Fruit fly (Drosophila melanogaster) whole organism, embryonic: ENCODE measurements around the gene CG15023.

Experiments used
- Awh ChIP-seq: fragments of 200-800 bp; sonication (Bioruptor generic); IDR thresholded peaks from 2 replicates; pipeline ENCODE4, ENCODE4 v1.3.6; 2022; ENCODE audit warnings: missing biosample characterization, missing genetic modification characterization
- CG10147 ChIP-seq: fragments of 200-800 bp; sonication (Bioruptor generic); optimal IDR thresholded peaks from 2 replicates; lab custom pipeline; 2019; ENCODE audit warnings: missing biosample characterization, mild to moderate bottlenecking, missing genetic modification characterization, moderate library complexity
- CG1024 ChIP-seq: fragments of 200-800 bp; sonication (Bioruptor generic); IDR thresholded peaks from 2 replicates; pipeline ENCODE4 v1.3.6; 2022; ENCODE audit warnings: missing biosample characterization, missing genetic modification characterization
- CG12942 ChIP-seq: fragments of 200-800 bp; sonication (Bioruptor generic); optimal IDR thresholded peaks from 3 replicates; lab custom pipeline; 2016; ENCODE audit warnings: missing biosample characterization, missing genetic modification characterization
- CG1602 ChIP-seq: fragments of 200-800 bp; sonication (Bioruptor generic); optimal IDR thresholded peaks from 3 replicates; lab custom pipeline; 2016; ENCODE audit warnings: missing biosample characterization, missing genetic modification characterization
- CG16813 ChIP-seq: fragments of 200-800 bp; sonication (Bioruptor generic); IDR thresholded peaks from 3 replicates; pipeline ENCODE4 v1.3.6; 2022; ENCODE audit warnings: missing biosample characterization, missing genetic modification characterization; ENCODE audit not compliant: partially characterized antibody
- CG17385 ChIP-seq: fragments of 200-800 bp; sonication (Bioruptor generic); optimal IDR thresholded peaks from 3 replicates; lab custom pipeline; 2018; ENCODE audit warnings: missing biosample characterization, mild to moderate bottlenecking, missing genetic modification characterization
- CG17912 ChIP-seq: fragments of 200-800 bp; sonication (Bioruptor generic); optimal IDR thresholded peaks from 2 replicates; lab custom pipeline; 2018; ENCODE audit warnings: missing biosample characterization, mild to moderate bottlenecking, missing genetic modification characterization
- CG1832 ChIP-seq: fragments of 200-800 bp; sonication (Bioruptor generic); optimal IDR thresholded peaks from 2 replicates; lab custom pipeline; 2017; ENCODE audit warnings: missing biosample characterization, mild to moderate bottlenecking, missing genetic modification characterization, inconsistent platforms
- CG2116 ChIP-seq: fragments of 200-800 bp; sonication (Bioruptor generic); optimal IDR thresholded peaks from 3 replicates; lab custom pipeline; 2018; ENCODE audit warnings: missing biosample characterization, mild to moderate bottlenecking, missing genetic modification characterization
- CG30020 ChIP-seq: fragments of 200-800 bp; optimal IDR thresholded peaks from 2 replicates; lab custom pipeline; 2019; ENCODE audit warnings: missing biosample characterization, mild to moderate bottlenecking, missing genetic modification characterization, moderate library complexity
- CG30431 ChIP-seq: fragments of 200-800 bp; sonication (Bioruptor generic); optimal IDR thresholded peaks from 2 replicates; lab custom pipeline; 2017; ENCODE audit warnings: missing biosample characterization, missing genetic modification characterization
- CG3847 ChIP-seq: fragments of 200-800 bp; sonication (Bioruptor generic); IDR thresholded peaks from 2 replicates; pipeline ENCODE4 v1.3.6; 2022; ENCODE audit warnings: missing biosample characterization, missing genetic modification characterization
- CG4730 ChIP-seq: fragments of 200-800 bp; sonication (Bioruptor generic); IDR thresholded peaks from 2 replicates; pipeline ENCODE4 v1.3.6; 2022; ENCODE audit warnings: missing biosample characterization, missing genetic modification characterization
- CG6689 ChIP-seq: fragments of 200-800 bp; sonication (Bioruptor generic); IDR thresholded peaks from 2 replicates; pipeline ENCODE4 v1.3.6; 2022; ENCODE audit warnings: missing biosample characterization, missing genetic modification characterization
- CG7987 ChIP-seq: fragments of 200-800 bp; sonication (Bioruptor generic); optimal IDR thresholded peaks from 2 replicates; lab custom pipeline; 2018; ENCODE audit warnings: missing biosample characterization, mild to moderate bottlenecking, missing genetic modification characterization, moderate library complexity
- CG9817 ChIP-seq: fragments of 200-800 bp; sonication (Bioruptor generic); optimal IDR thresholded peaks from 2 replicates; lab custom pipeline; 2018; ENCODE audit warnings: missing biosample characterization, mild to moderate bottlenecking, missing genetic modification characterization, moderate library complexity
- CkIIα-i1 ChIP-seq: fragments of 200-800 bp; sonication (Bioruptor generic); IDR thresholded peaks from 2 replicates; pipeline ENCODE4 v1.3.6; 2022; ENCODE audit warnings: missing biosample characterization, missing genetic modification characterization
- D19B ChIP-seq: fragments of 200-800 bp; sonication (Bioruptor generic); optimal IDR thresholded peaks from 2 replicates; lab custom pipeline; 2017; ENCODE audit warnings: missing biosample characterization, mild to moderate bottlenecking, missing genetic modification characterization
- Doc3 ChIP-seq: fragments of 200-800 bp; sonication (Bioruptor generic); IDR thresholded peaks from 3 replicates; pipeline ENCODE4 v1.3.6; 2022; ENCODE audit warnings: missing biosample characterization, missing genetic modification characterization; ENCODE audit not compliant: partially characterized antibody
- Fer2 ChIP-seq: fragments of 200-800 bp; sonication (Bioruptor generic); optimal IDR thresholded peaks from 2 replicates; lab custom pipeline; 2018; ENCODE audit warnings: missing biosample characterization, mild to moderate bottlenecking, missing genetic modification characterization, moderate library complexity
- Jarid2 ChIP-seq: fragments of 200-800 bp; sonication (Bioruptor generic); optimal IDR thresholded peaks from 3 replicates; lab custom pipeline; 2017; ENCODE audit warnings: mild to moderate bottlenecking, missing biosample characterization, missing genetic modification reagents, missing genetic modification characterization
- Med ChIP-seq: fragments of 200-800 bp; sonication (Bioruptor generic); peaks from one replicate; lab custom pipeline; 2016; ENCODE audit warnings: missing biosample characterization, missing genetic modification characterization, mild to moderate bottlenecking, inconsistent platforms, moderate library complexity
- NfI ChIP-seq: fragments of 200-800 bp; sonication (Bioruptor generic); optimal IDR thresholded peaks from 3 replicates; lab custom pipeline; 2018; ENCODE audit warnings: missing biosample characterization, mild to moderate bottlenecking, missing genetic modification characterization, moderate library complexity
- Oaz ChIP-seq: fragments of 200-800 bp; sonication (Bioruptor generic); IDR thresholded peaks from 2 replicates; pipeline ENCODE4 v1.3.6; 2022; ENCODE audit warnings: missing biosample characterization, missing genetic modification characterization
- Opbp ChIP-seq: fragments of 200-800 bp; sonication (Bioruptor generic); IDR thresholded peaks from 3 replicates; pipeline ENCODE4 v1.3.6; 2022; ENCODE audit warnings: missing biosample characterization, missing genetic modification characterization; ENCODE audit not compliant: partially characterized antibody
- Poxn ChIP-seq: fragments of 200-800 bp; sonication (Bioruptor generic); IDR thresholded peaks from 2 replicates; pipeline ENCODE4 v1.3.6; 2022; ENCODE audit warnings: missing biosample characterization, missing genetic modification characterization
- Sry-δ ChIP-seq: fragments of 200-800 bp; sonication (Bioruptor generic); optimal IDR thresholded peaks from 2 replicates; lab custom pipeline; 2016; ENCODE audit warnings: missing biosample characterization, missing genetic modification characterization
- Ssrp ChIP-seq: fragments of 200-800 bp; sonication (Bioruptor generic); optimal IDR thresholded peaks from 2 replicates; lab custom pipeline; 2018; ENCODE audit warnings: missing biosample characterization, mild to moderate bottlenecking, missing genetic modification characterization, moderate library complexity
- YL-1 ChIP-seq: fragments of 200-800 bp; sonication (Bioruptor generic); optimal IDR thresholded peaks from 3 replicates; lab custom pipeline; 2017; ENCODE audit warnings: missing biosample characterization, mild to moderate bottlenecking, missing genetic modification characterization
- ara ChIP-seq: fragments of 200-800 bp; sonication (Bioruptor generic); IDR thresholded peaks from 2 replicates; pipeline ENCODE4 v1.3.6; 2022; ENCODE audit warnings: missing biosample characterization, missing genetic modification characterization
- bigmax ChIP-seq: fragments of 200-800 bp; sonication (Bioruptor generic); optimal IDR thresholded peaks from 2 replicates; lab custom pipeline; 2018; ENCODE audit warnings: missing biosample characterization, mild to moderate bottlenecking, missing genetic modification characterization
- btn ChIP-seq: fragments of 200-800 bp; sonication (Bioruptor generic); optimal IDR thresholded peaks from 2 replicates; lab custom pipeline; 2016; ENCODE audit warnings: missing biosample characterization, missing genetic modification characterization
- chinmo ChIP-seq: fragments of 200-800 bp; sonication (Bioruptor generic); IDR thresholded peaks from 4 replicates; pipeline ENCODE4 v1.3.6; 2022; ENCODE audit warnings: missing biosample characterization, missing genetic modification characterization; ENCODE audit not compliant: partially characterized antibody
- chn ChIP-seq: fragments of 200-800 bp; sonication (Bioruptor generic); optimal IDR thresholded peaks from 2 replicates; lab custom pipeline; 2016; ENCODE audit warnings: missing biosample characterization, missing genetic modification characterization
- dm ChIP-seq: fragments of 200-800 bp; sonication (Bioruptor generic); optimal IDR thresholded peaks from 3 replicates; lab custom pipeline; 2016; ENCODE audit warnings: missing biosample characterization, missing genetic modification characterization
- dmrt11E ChIP-seq: fragments of 200-800 bp; sonication (Bioruptor generic); optimal IDR thresholded peaks from 3 replicates; lab custom pipeline; 2018; ENCODE audit warnings: missing biosample characterization, mild to moderate bottlenecking, missing genetic modification characterization, moderate library complexity
- esg ChIP-seq: fragments of 200-800 bp; sonication (Bioruptor generic); conservative IDR thresholded peaks from 2 replicates; pipeline ENCODE4 v1.3.6; 2022; ENCODE audit warnings: missing biosample characterization, missing genetic modification characterization
- fd64A ChIP-seq: fragments of 200-800 bp; sonication (Bioruptor generic); optimal IDR thresholded peaks from 3 replicates; lab custom pipeline; 2018; ENCODE audit warnings: missing biosample characterization, mild to moderate bottlenecking, missing genetic modification characterization
- fru ChIP-seq: fragments of >200 bp; optimal IDR thresholded peaks from 2 replicates; lab custom pipeline; 2017
- hkb ChIP-seq, 2 experiments: fragments of 200-800 bp in 1 of 2; fragments of >200 bp in 1 of 2; sonication (Bioruptor generic) in 1 of 2; IDR thresholded peaks in 1 of 2; optimal IDR thresholded peaks in 1 of 2; 2 replicates each; pipeline versions ENCODE4 v1.3.6 to Lab custom; 2017 to 2022; ENCODE audit warnings: missing biosample characterization in 1 of 2, missing genetic modification characterization in 1 of 2
- mld ChIP-seq: fragments of 200-800 bp; sonication (Bioruptor generic); IDR thresholded peaks from 3 replicates; pipeline ENCODE4 v1.3.6; 2022; ENCODE audit warnings: missing biosample characterization, missing genetic modification characterization; ENCODE audit not compliant: partially characterized antibody
- nom ChIP-seq: fragments of 200-800 bp; sonication (Bioruptor generic); optimal IDR thresholded peaks from 2 replicates; lab custom pipeline; 2017; ENCODE audit warnings: missing biosample characterization, missing genetic modification characterization, mild to moderate bottlenecking, moderate library complexity, missing genetic modification reagents
- ro ChIP-seq: fragments of 200-800 bp; sonication (Bioruptor generic); IDR thresholded peaks from 2 replicates; pipeline ENCODE4 v1.3.6; 2022; ENCODE audit warnings: missing biosample characterization, missing genetic modification characterization
- sc ChIP-seq, 3 experiments: fragments of >200 bp in 2 of 3; fragments of 200-800 bp in 1 of 3; sonication (Bioruptor generic) in 1 of 3; optimal IDR thresholded peaks; 2 replicates in 2 of 3; 3 replicates in 1 of 3; lab custom pipeline; 2017; ENCODE audit warnings: mild to moderate bottlenecking in 1 of 3, missing biosample characterization in 1 of 3, missing genetic modification characterization in 1 of 3, missing genetic modification reagents in 1 of 3
- sens-2 ChIP-seq: fragments of 200-800 bp; sonication (Bioruptor generic); IDR thresholded peaks from 2 replicates; pipeline ENCODE4 v1.3.6; 2022; ENCODE audit warnings: missing biosample characterization, missing genetic modification characterization
- so ChIP-seq: fragments of 200-800 bp; sonication (Bioruptor generic); IDR thresholded peaks from 3 replicates; pipeline ENCODE4 v1.3.6; 2022; ENCODE audit warnings: missing biosample characterization, missing genetic modification characterization
- wor ChIP-seq: fragments of 200-800 bp; sonication (Bioruptor generic); IDR thresholded peaks from 2 replicates; pipeline ENCODE4 v1.3.6; 2022; ENCODE audit warnings: missing biosample characterization, missing genetic modification characterization
- zen ChIP-seq: fragments of 200-800 bp; sonication (Bioruptor generic); optimal IDR thresholded peaks from 3 replicates; lab custom pipeline; 2018; ENCODE audit warnings: missing biosample characterization, mild to moderate bottlenecking, missing genetic modification characterization, moderate library complexity

CG15023 gene

DNA sequence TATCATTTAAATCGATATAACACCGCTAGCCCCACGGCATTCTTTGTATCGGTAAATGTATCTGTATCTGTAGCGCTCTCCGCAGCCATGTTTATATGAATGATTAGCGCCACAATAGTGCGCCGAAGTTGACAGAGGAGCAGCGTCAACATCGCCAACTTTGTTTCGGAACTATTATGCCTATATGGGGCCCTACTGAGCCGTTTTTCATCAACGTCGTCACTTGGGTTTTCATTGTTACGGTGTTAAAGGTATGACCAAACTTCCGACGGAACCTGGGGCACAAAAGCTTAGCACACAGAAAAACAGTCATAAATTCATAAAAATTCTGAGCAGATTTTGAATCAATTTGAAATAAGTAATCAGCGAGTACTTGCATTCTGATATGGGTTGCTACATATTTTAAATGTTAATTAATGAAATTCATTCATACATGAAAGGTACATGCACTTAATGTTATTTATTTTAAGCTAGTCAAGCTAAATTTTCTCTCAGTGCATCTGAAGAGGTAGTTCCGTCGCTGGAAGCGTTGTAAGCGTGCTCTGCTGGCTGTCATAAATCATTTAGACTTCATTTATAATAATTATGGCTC, at the start of gene CG15023 (continued):
- TF ChIP-seq CG10147 (GFP tag; lab: Kevin White, UChicago) (no peak), CG12942 (GFP tag; lab: Kevin White, UChicago) (no peak), Jarid2 (GFP tag; lab: Kevin White, UChicago) (no peak), CG1024 (GFP tag; lab: Robert Waterston, UW) (no peak), Fer2 (tag; lab: Kevin White, UChicago) (no peak), hkb (optimal IDR thresholded peaks at IDR 0.05; lab: Kevin White, UChicago) (no peak), hkb (GFP tag; IDR thresholded peaks at IDR 0.05; lab: Robert Waterston, UW) (0 out of 2 replicates have a peak, but pooled peaks have one; percentile 9), CG2116 (GFP tag; lab: Kevin White, UChicago) (no peak), dmrt11E (no peak), ara (GFP tag; lab: Robert Waterston, UW) (no peak), so (GFP tag; lab: Robert Waterston, UW) (no peak; the same call in 2 of the 3 replicates), fd64A (GFP tag; lab: Kevin White, UChicago) (no peak), Oaz (GFP tag; lab: Robert Waterston, UW) (no peak), CG9817 (peak; percentile 20), CG3847 (no peak), Ssrp (tag; lab: Kevin White, UChicago) (no peak), CG4730 (no peak), dm (no peak), chinmo (0 out of 4 replicates have a peak, but pooled peaks have one; percentile 39), ro (GFP tag; lab: Robert Waterston, UW) (no peak), CG6689 (GFP tag; lab: Robert Waterston, UW) (peak; percentile 25; the same call in 1 of the 2 replicates), sc (optimal IDR thresholded peaks at IDR 0.05; lab: Kevin White, UChicago) (no peak), sc (GFP tag; optimal IDR thresholded peaks at IDR 0.05; lab: Kevin White, UChicago) (no peak), fru (lab: Kevin White, UChicago) (no peak), YL-1 (GFP tag; lab: Kevin White, UChicago) (no peak), CkIIα-i1 (GFP tag; lab: Robert Waterston, UW) (no peak), esg (GFP tag; lab: Robert Waterston, UW) (peak; percentile 30), CG1602 (GFP tag; lab: Kevin White, UChicago) (no peak), D19B (GFP tag; lab: Kevin White, UChicago) (no peak), CG7987 (GFP tag; lab: Kevin White, UChicago) (no peak), Poxn (GFP tag; lab: Robert Waterston, UW) (no peak), CG1832 (GFP tag; lab: Kevin White, UChicago) (no peak), bigmax (no peak), Med (GFP tag; lab: Kevin White, UChicago) (peak; percentile 69), CG30431 (GFP tag; lab: Kevin White, UChicago) (no peak), CG30020 (tag; lab: Kevin White, UChicago) (no peak), zen (tag; lab: Kevin White, UChicago) (no peak), CG17912 (no peak), btn (GFP tag; lab: Kevin White, UChicago) (no peak), CG17385 (GFP tag; lab: Kevin White, UChicago) (peak; percentile 13), NfI (GFP tag; lab: Kevin White, UChicago) (peak; percentile 23), nom (GFP tag; lab: Kevin White, UChicago) (no peak), Doc3 (GFP tag; lab: Robert Waterston, UW) (no peak), Opbp (GFP tag; lab: Robert Waterston, UW) (no peak), mld (no peak), wor (GFP tag; lab: Robert Waterston, UW) (no peak), sens-2 (GFP tag; lab: Robert Waterston, UW) (no peak), Sry-δ (GFP tag; lab: Kevin White, UChicago) (no peak), CG16813 (GFP tag; lab: Robert Waterston, UW) (no peak), Awh (GFP tag; lab: Robert Waterston, UW) (no peak), chn (GFP tag; lab: Kevin White, UChicago) (no peak)
